Worm (Caenorhabditis elegans): ENCODE results near the gene epi-1.

epi-1 gene

ce11 chrIV:10698486-10698885 lies 31.9 kb downstream of the epi-1 start:
- TF ChIP-seq lin-15B (tag; optimal IDR thresholded peaks at IDR 0.05) (no peak), nfya-1 (tag; optimal IDR thresholded peaks at IDR 0.05; ENCODE audit: insufficient read depth) (no peak), ztf-4 (tag; optimal IDR thresholded peaks at IDR 0.05) (no peak), nhr-76 (tag; optimal IDR thresholded peaks at IDR 0.05) (no peak), mdl-1 (tag; optimal IDR thresholded peaks at IDR 0.05) (no peak), daf-12 (tag; optimal IDR thresholded peaks at IDR 0.05) (no peak), nhr-77 (tag; optimal IDR thresholded peaks at IDR 0.05) (no peak), elt-2 (tag; optimal IDR thresholded peaks at IDR 0.05) (no peak)

- TF ChIP-seq mdl-1 (tag; optimal IDR thresholded peaks at IDR 0.05) (no peak), fos-1 (tag; optimal IDR thresholded peaks at IDR 0.05) (no peak), pqm-1 (tag; optimal IDR thresholded peaks at IDR 0.05) (no peak)
Observed at ce11 chrIV:10699000-10699399, 32.4 kb downstream of the epi-1 start.

- no peak for TF ChIP-seq daf-12 (tag; optimal IDR thresholded peaks at IDR 0.05)
- TF ChIP-seq pqm-1 (tag; optimal IDR thresholded peaks at IDR 0.05), result no peak
- TF ChIP-seq nhr-11 (tag; optimal IDR thresholded peaks at IDR 0.05), result no peak
- TF ChIP-seq sea-2 (GFP tag; optimal IDR thresholded peaks at IDR 0.05), result no peak
- no peak for TF ChIP-seq nfya-1 (tag; optimal IDR thresholded peaks at IDR 0.05; ENCODE audit: insufficient read depth)
- no peak for TF ChIP-seq nhr-12 (tag; optimal IDR thresholded peaks at IDR 0.05)
- TF ChIP-seq fos-1 (tag; optimal IDR thresholded peaks at IDR 0.05), result no peak
- TF ChIP-seq ceh-9 (tag; optimal IDR thresholded peaks at IDR 0.05), result no peak
- TF ChIP-seq fkh-10 (GFP tag; optimal IDR thresholded peaks at IDR 0.05), result no peak
- no peak for TF ChIP-seq egl-5 (tag; optimal IDR thresholded peaks at IDR 0.05)
- TF ChIP-seq skn-1 (tag; optimal IDR thresholded peaks at IDR 0.05), result no peak
- no peak for TF ChIP-seq unc-39 (tag; optimal IDR thresholded peaks at IDR 0.05)
- TF ChIP-seq mml-1 (tag; optimal IDR thresholded peaks at IDR 0.05), result no peak
- no peak for TF ChIP-seq lin-15B (tag; optimal IDR thresholded peaks at IDR 0.05)
- no peak for TF ChIP-seq elt-1 (tag; optimal IDR thresholded peaks at IDR 0.05)
- TF ChIP-seq nhr-25 (tag; optimal IDR thresholded peaks at IDR 0.05), result no peak
- TF ChIP-seq ceh-16 (tag; optimal IDR thresholded peaks at IDR 0.05), result no peak
- TF ChIP-seq ztf-11 (tag; optimal IDR thresholded peaks at IDR 0.05), result no peak
Observed at ce11 chrIV:10699660-10700059, 33.0 kb downstream of the epi-1 start, which contains the start of gene R102.11. Gene R102.11 (minus strand): TSS chrIV:10699760.

- TF ChIP-seq nhr-12 (tag; optimal IDR thresholded peaks at IDR 0.05), result no peak
- TF ChIP-seq fkh-2 (tag; optimal IDR thresholded peaks at IDR 0.05), result no peak
- TF ChIP-seq fos-1 (tag; optimal IDR thresholded peaks at IDR 0.05), result no peak
- TF ChIP-seq daf-12 (tag; optimal IDR thresholded peaks at IDR 0.05), result no peak
- peak; percentile 71 for TF ChIP-seq nhr-43 (tag; optimal IDR thresholded peaks at IDR 0.05; ENCODE audit: poor library complexity, severe bottlenecking)
- no peak for TF ChIP-seq ceh-28 (tag; optimal IDR thresholded peaks at IDR 0.05)
- no peak for TF ChIP-seq ceh-82 (tag; optimal IDR thresholded peaks at IDR 0.05)
- TF ChIP-seq elt-3 (tag; optimal IDR thresholded peaks at IDR 0.05), result peak in 1 of 3 experiments; percentile 28
- no peak for TF ChIP-seq jun-1 (tag; optimal IDR thresholded peaks at IDR 0.05)
- no peak for TF ChIP-seq pha-4 (tag; optimal IDR thresholded peaks at IDR 0.05)
- TF ChIP-seq ztf-4 (tag; optimal IDR thresholded peaks at IDR 0.05), result no peak
- no peak for TF ChIP-seq egl-5 (tag; optimal IDR thresholded peaks at IDR 0.05)
- no peak for TF ChIP-seq skn-1 (tag; optimal IDR thresholded peaks at IDR 0.05)
- TF ChIP-seq aly-2 (tag; optimal IDR thresholded peaks at IDR 0.05), result no peak
- TF ChIP-seq sea-2 (GFP tag; optimal IDR thresholded peaks at IDR 0.05), result no peak
- peak; percentile 37 for TF ChIP-seq nhr-23 (tag; optimal IDR thresholded peaks at IDR 0.05)
- no peak for TF ChIP-seq ceh-16 (tag; optimal IDR thresholded peaks at IDR 0.05)
- no peak for TF ChIP-seq eor-1 (tag; optimal IDR thresholded peaks at IDR 0.05)
- no peak for TF ChIP-seq nhr-25 (tag; optimal IDR thresholded peaks at IDR 0.05)
- no peak for TF ChIP-seq nhr-67 (tag; optimal IDR thresholded peaks at IDR 0.05)
- no peak for TF ChIP-seq lsy-12 (tag; optimal IDR thresholded peaks at IDR 0.05)
- no peak for TF ChIP-seq nhr-76 (tag; optimal IDR thresholded peaks at IDR 0.05)
Observed at ce11 chrIV:10701866-10702458, 35.3 kb downstream of the epi-1 start.
